Fruit fly (Drosophila melanogaster): ENCODE measurements around the gene CG11155.

DNA sequence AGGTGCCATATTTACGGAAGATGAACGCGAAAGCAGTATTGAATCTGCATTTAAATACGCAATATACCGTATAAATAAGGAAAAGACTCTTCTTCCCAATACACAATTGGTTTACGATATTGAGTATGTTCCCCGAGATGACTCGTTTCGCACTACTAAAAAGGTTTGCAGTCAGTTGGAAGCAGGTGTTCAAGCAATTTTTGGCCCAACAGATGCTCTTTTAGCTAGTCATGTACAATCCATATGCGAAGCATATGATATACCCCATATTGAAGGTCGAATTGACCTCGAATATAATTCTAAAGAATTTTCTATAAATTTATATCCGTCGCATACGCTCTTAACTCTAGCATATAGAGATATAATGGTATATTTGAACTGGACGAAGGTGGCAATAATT is 598 bp downstream of the CG11155 start:
- TF ChIP-seq foxo (GFP tag; optimal IDR thresholded peaks at IDR 0.05) (no peak), rgr (GFP tag; optimal IDR thresholded peaks at IDR 0.05) (no peak), brk (GFP tag; optimal IDR thresholded peaks at IDR 0.05) (no peak), CG32264 (GFP tag; optimal IDR thresholded peaks at IDR 0.05) (no peak), pan (optimal IDR thresholded peaks at IDR 0.05) (no peak), Dfd (GFP tag; optimal IDR thresholded peaks at IDR 0.05) (no peak), psq (GFP tag; optimal IDR thresholded peaks at IDR 0.05) (no peak), Sp1 (GFP tag; optimal IDR thresholded peaks at IDR 0.05) (no peak), tai (GFP tag; optimal IDR thresholded peaks at IDR 0.05) (no peak), Hr83 (GFP tag; optimal IDR thresholded peaks at IDR 0.05; ENCODE audit: poor library complexity, severe bottlenecking) (no peak)
